Worm (Caenorhabditis elegans) whole organism, L4 larva: Measurements from ENCODE around the gene npr-25.

ENCODE experiments used
- F37D6.2 ChIP-seq: sonication (generic microtip); optimal IDR thresholded peaks from 2 replicates; lab custom pipeline; 2016; ENCODE audit warnings: mild to moderate bottlenecking, missing genetic modification characterization, missing compliant biosample characterization
- ceh-82 ChIP-seq: sonication (generic microtip); optimal IDR thresholded peaks from 2 replicates; lab custom pipeline; 2017; ENCODE audit warnings: missing biosample characterization, missing genetic modification characterization
- ctbp-1 ChIP-seq: fragments of 200-800 bp; sonication (Bioruptor generic); IDR thresholded peaks from 2 replicates; pipeline ENCODE4 v1.3.6; 2022; ENCODE audit warnings: missing genetic modification reagents, missing genetic modification characterization, missing compliant biosample characterization
- dpl-1 ChIP-seq: fragments of 150-350 bp; optimal IDR thresholded peaks from 2 replicates; lab custom pipeline; 2014; ENCODE audit warnings: missing biosample characterization, missing genetic modification reagents, missing genetic modification characterization
- hif-1 ChIP-seq, 2 experiments: sonication (generic microtip); optimal IDR thresholded peaks; 2 replicates each; lab custom pipeline; 2016 to 2017; ENCODE audit warnings: missing compliant biosample characterization in 2 of 2, missing genetic modification characterization in 2 of 2, missing genetic modification reagents in 2 of 2, missing genotype in 2 of 2, mild to moderate bottlenecking in 1 of 2
- jun-1 ChIP-seq: fragments of 150-350 bp; optimal IDR thresholded peaks from 2 replicates; lab custom pipeline; 2014; ENCODE audit warnings: missing biosample characterization, missing genetic modification reagents, missing genetic modification characterization
- lin-39 ChIP-seq: fragments of 150-350 bp; optimal IDR thresholded peaks from 2 replicates; lab custom pipeline; 2014; ENCODE audit warnings: missing biosample characterization, missing genetic modification reagents, missing genetic modification characterization
- nhr-25 ChIP-seq: sonication (generic microtip); optimal IDR thresholded peaks from 2 replicates; lab custom pipeline; 2017; ENCODE audit warnings: missing genetic modification characterization, mild to moderate bottlenecking, missing compliant biosample characterization, antibody characterized with exemption, moderate library complexity, borderline replicate concordance; ENCODE audit not compliant: insufficient read depth
- pha-4 ChIP-seq, 2 experiments: fragments of 150-350 bp in 1 of 2; fragments of 200-800 bp in 1 of 2; sonication (Bioruptor generic) in 1 of 2; IDR thresholded peaks in 1 of 2; optimal IDR thresholded peaks in 1 of 2; 2 replicates each; pipeline versions ENCODE4 v1.3.6 to Lab custom; 2014 to 2022; ENCODE audit warnings: missing genetic modification characterization in 2 of 2, missing genetic modification reagents in 2 of 2, missing biosample characterization in 1 of 2, missing compliant biosample characterization in 1 of 2
- snpc-1.2 ChIP-seq: fragments of 200-800 bp; sonication (Bioruptor generic); IDR thresholded peaks from 2 replicates; pipeline ENCODE4 v1.3.6; 2022; ENCODE audit warnings: missing genetic modification reagents, missing genetic modification characterization, missing compliant biosample characterization
- spr-1 ChIP-seq: sonication (generic microtip); optimal IDR thresholded peaks from 2 replicates; lab custom pipeline; 2016; ENCODE audit warnings: mild to moderate bottlenecking, missing genetic modification characterization, missing compliant biosample characterization
- ztf-11 ChIP-seq: fragments of 150-350 bp; optimal IDR thresholded peaks from 2 replicates; lab custom pipeline; 2014; ENCODE audit warnings: missing biosample characterization, missing genetic modification characterization

DNA sequence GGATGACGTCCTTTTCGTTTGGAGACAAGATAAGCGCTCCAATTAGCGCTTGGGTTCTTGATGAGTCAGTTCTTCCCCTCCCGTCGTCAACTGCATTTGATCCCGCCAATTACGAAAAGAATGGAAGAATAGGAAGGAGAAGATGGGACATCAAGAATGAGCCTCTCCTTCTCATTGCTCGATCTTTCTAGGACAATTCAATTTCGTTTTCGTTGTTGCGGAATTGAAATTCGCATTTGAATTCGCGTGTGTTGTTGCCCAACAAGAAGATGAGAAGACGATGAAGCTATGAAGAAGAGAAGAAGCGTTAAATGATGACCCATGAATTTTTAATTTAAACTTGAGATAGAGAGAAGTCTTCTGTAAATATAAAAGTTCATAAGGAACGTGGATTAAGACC is 15.9 kb downstream of the npr-25 start:
- TF ChIP-seq F37D6.2 (tag; lab: Kevin White, UChicago) (no peak), jun-1 (tag; lab: Kevin White, UChicago) (no peak), ceh-82 (no peak), dpl-1 (GFP tag; lab: Kevin White, UChicago) (no peak), hif-1 (tag; optimal IDR thresholded peaks at IDR 0.05; lab: Kevin White, UChicago) (no peak), pha-4 (GFP tag; IDR thresholded peaks at IDR 0.05; lab: Robert Waterston, UW) (no peak), pha-4 (tag; optimal IDR thresholded peaks at IDR 0.05; lab: Kevin White, UChicago) (no peak), spr-1 (tag; lab: Kevin White, UChicago) (no peak), nhr-25 (tag; lab: Kevin White, UChicago) (no peak), snpc-1.2 (GFP tag; lab: Robert Waterston, UW) (no peak), lin-39 (tag; lab: Kevin White, UChicago) (no peak), ztf-11 (no peak), ctbp-1 (GFP tag; lab: Robert Waterston, UW) (no peak)
